Fruit fly (Drosophila melanogaster) whole organism, embryonic: Measurements from ENCODE around the gene CG44090.
A peak's percentile ranks its signal among the peaks of the same experiment; 100 is the strongest.

ENCODE experiments used
- Asciz ChIP-seq: fragments of 200-800 bp; sonication (Bioruptor generic); optimal IDR thresholded peaks from 2 replicates; lab custom pipeline; 2017; ENCODE audit warnings: missing biosample characterization, mild to moderate bottlenecking, missing genetic modification characterization, missing genetic modification reagents
- Bdp1 ChIP-seq: fragments of 200-800 bp; sonication (Bioruptor generic); optimal IDR thresholded peaks from 3 replicates; lab custom pipeline; 2016; ENCODE audit warnings: missing biosample characterization, missing genetic modification characterization
- Blimp-1 ChIP-seq: fragments of 200-800 bp; sonication (Bioruptor generic); optimal IDR thresholded peaks from 3 replicates; lab custom pipeline; 2018; ENCODE audit warnings: missing biosample characterization, missing genetic modification characterization, mild to moderate bottlenecking, moderate library complexity, missing genetic modification reagents
- CG10267 ChIP-seq: fragments of 200-800 bp; sonication (Bioruptor generic); optimal IDR thresholded peaks from 2 replicates; lab custom pipeline; 2018; ENCODE audit warnings: missing biosample characterization, mild to moderate bottlenecking, missing genetic modification characterization, moderate library complexity
- CG10431 ChIP-seq: fragments of 200-800 bp; sonication (Bioruptor generic); optimal IDR thresholded peaks from 3 replicates; lab custom pipeline; 2018; ENCODE audit warnings: missing biosample characterization, mild to moderate bottlenecking, missing genetic modification characterization
- CG12104 ChIP-seq: fragments of 200-800 bp; sonication (Bioruptor generic); optimal IDR thresholded peaks from 3 replicates; lab custom pipeline; 2016; ENCODE audit warnings: missing biosample characterization, missing genetic modification characterization
- CG12659 ChIP-seq: fragments of 200-800 bp; sonication (Bioruptor generic); optimal IDR thresholded peaks from 3 replicates; lab custom pipeline; 2017; ENCODE audit warnings: mild to moderate bottlenecking, missing biosample characterization, missing genetic modification reagents, missing genetic modification characterization
- CG12942 ChIP-seq: fragments of 200-800 bp; sonication (Bioruptor generic); optimal IDR thresholded peaks from 3 replicates; lab custom pipeline; 2016; ENCODE audit warnings: missing biosample characterization, missing genetic modification characterization
- CG13894 ChIP-seq: fragments of 200-800 bp; sonication (Bioruptor generic); optimal IDR thresholded peaks from 3 replicates; lab custom pipeline; 2018; ENCODE audit warnings: missing biosample characterization, mild to moderate bottlenecking, missing genetic modification characterization, moderate library complexity
- CG14860 ChIP-seq: fragments of 200-800 bp; sonication (Bioruptor generic); IDR thresholded peaks from 3 replicates; pipeline ENCODE4 v1.3.6; 2022; ENCODE audit warnings: missing biosample characterization, missing genetic modification characterization; ENCODE audit not compliant: partially characterized antibody
- CG15073 ChIP-seq: fragments of 200-800 bp; sonication (Bioruptor generic); optimal IDR thresholded peaks from 2 replicates; lab custom pipeline; 2016; ENCODE audit warnings: missing biosample characterization, missing genetic modification characterization
- CG16813 ChIP-seq: fragments of 200-800 bp; sonication (Bioruptor generic); IDR thresholded peaks from 3 replicates; pipeline ENCODE4 v1.3.6; 2022; ENCODE audit warnings: missing biosample characterization, missing genetic modification characterization; ENCODE audit not compliant: partially characterized antibody
- CG17912 ChIP-seq: fragments of 200-800 bp; sonication (Bioruptor generic); optimal IDR thresholded peaks from 2 replicates; lab custom pipeline; 2018; ENCODE audit warnings: missing biosample characterization, mild to moderate bottlenecking, missing genetic modification characterization
- CG18011 ChIP-seq: fragments of 200-800 bp; sonication (Bioruptor generic); optimal IDR thresholded peaks from 2 replicates; lab custom pipeline; 2017; ENCODE audit warnings: missing biosample characterization, missing genetic modification characterization, mild to moderate bottlenecking, moderate library complexity, missing genotype
- CG18476 ChIP-seq: fragments of 200-800 bp; sonication (Bioruptor generic); optimal IDR thresholded peaks from 2 replicates; lab custom pipeline; 2016; ENCODE audit warnings: missing biosample characterization, mild to moderate bottlenecking, missing genetic modification characterization
- CG2678 ChIP-seq: fragments of 200-800 bp; sonication (Bioruptor generic); optimal IDR thresholded peaks from 3 replicates; lab custom pipeline; 2019; ENCODE audit warnings: missing biosample characterization, mild to moderate bottlenecking, missing genetic modification characterization, moderate library complexity
- CG2875 ChIP-seq: fragments of 200-800 bp; sonication (Bioruptor generic); optimal IDR thresholded peaks from 2 replicates; lab custom pipeline; 2017; ENCODE audit warnings: missing biosample characterization, mild to moderate bottlenecking, missing genetic modification characterization, missing genetic modification reagents
- CG30403 ChIP-seq: fragments of 200-800 bp; sonication (Bioruptor generic); optimal IDR thresholded peaks from 3 replicates; lab custom pipeline; 2016; ENCODE audit warnings: missing biosample characterization, missing genetic modification characterization
- CG31365 ChIP-seq: fragments of 200-800 bp; sonication (Bioruptor generic); optimal IDR thresholded peaks from 2 replicates; lab custom pipeline; 2018; ENCODE audit warnings: missing biosample characterization, mild to moderate bottlenecking, missing genetic modification characterization
- CG32532 ChIP-seq: fragments of 200-800 bp; sonication (Bioruptor generic); IDR thresholded peaks from 2 replicates; pipeline ENCODE4 v1.3.6; 2022; ENCODE audit warnings: missing biosample characterization, missing genetic modification characterization
- CG32772 ChIP-seq: fragments of 200-800 bp; sonication (Bioruptor generic); IDR thresholded peaks from 2 replicates; pipeline ENCODE4 v1.3.6; 2022; ENCODE audit warnings: missing biosample characterization, missing genetic modification characterization
- CG33557 ChIP-seq: fragments of 200-800 bp; sonication (Bioruptor generic); optimal IDR thresholded peaks from 2 replicates; lab custom pipeline; 2019; ENCODE audit warnings: missing biosample characterization, mild to moderate bottlenecking, missing genetic modification characterization, moderate library complexity
- CG6813 ChIP-seq: fragments of 200-800 bp; sonication (Bioruptor generic); optimal IDR thresholded peaks from 2 replicates; lab custom pipeline; 2017; ENCODE audit warnings: missing biosample characterization, missing genetic modification characterization, mild to moderate bottlenecking, moderate library complexity, missing genetic modification reagents
- CG7745 ChIP-seq: fragments of 200-800 bp; sonication (Bioruptor generic); optimal IDR thresholded peaks from 2 replicates; lab custom pipeline; 2018; ENCODE audit warnings: missing biosample characterization, mild to moderate bottlenecking, missing genetic modification characterization, moderate library complexity
- CG8924 ChIP-seq: fragments of 200-800 bp; optimal IDR thresholded peaks from 3 replicates; lab custom pipeline; 2019; ENCODE audit warnings: missing biosample characterization, mild to moderate bottlenecking, missing genetic modification characterization, moderate library complexity
- Dll ChIP-seq: fragments of 200-800 bp; sonication (Bioruptor generic); IDR thresholded peaks from 4 replicates; pipeline ENCODE4 v1.3.6; 2022; ENCODE audit warnings: missing biosample characterization, missing genetic modification characterization; ENCODE audit not compliant: partially characterized antibody
- E2f1 ChIP-seq: fragments of 200-800 bp; sonication (Bioruptor generic); IDR thresholded peaks from 2 replicates; pipeline ENCODE4 v1.3.6; 2022; ENCODE audit warnings: missing biosample characterization, missing genetic modification characterization
- Fer1 ChIP-seq: fragments of 200-800 bp; sonication (Bioruptor generic); optimal IDR thresholded peaks from 2 replicates; lab custom pipeline; 2017; ENCODE audit warnings: missing biosample characterization, mild to moderate bottlenecking, missing genetic modification characterization
- MESR4 ChIP-seq: fragments of 200-800 bp; sonication (Bioruptor generic); optimal IDR thresholded peaks from 2 replicates; lab custom pipeline; 2018; ENCODE audit warnings: missing biosample characterization, mild to moderate bottlenecking, missing genetic modification characterization, moderate library complexity
- Meics ChIP-seq: fragments of 200-800 bp; sonication (Bioruptor generic); optimal IDR thresholded peaks from 2 replicates; lab custom pipeline; 2017; ENCODE audit warnings: missing biosample characterization, mild to moderate bottlenecking, missing genetic modification characterization
- Poxn ChIP-seq: fragments of 200-800 bp; sonication (Bioruptor generic); IDR thresholded peaks from 2 replicates; pipeline ENCODE4 v1.3.6; 2022; ENCODE audit warnings: missing biosample characterization, missing genetic modification characterization
- Rfx ChIP-seq: fragments of 200-800 bp; sonication (Bioruptor generic); IDR thresholded peaks from 2 replicates; pipeline ENCODE4 v1.3.6; 2022; ENCODE audit warnings: missing biosample characterization, missing genetic modification characterization
- Sry-δ ChIP-seq: fragments of 200-800 bp; sonication (Bioruptor generic); optimal IDR thresholded peaks from 2 replicates; lab custom pipeline; 2016; ENCODE audit warnings: missing biosample characterization, missing genetic modification characterization
- aop ChIP-seq: fragments of 200-800 bp; sonication (Bioruptor generic); IDR thresholded peaks from 2 replicates; pipeline ENCODE4 v1.3.6; 2022; ENCODE audit warnings: missing biosample characterization, missing genetic modification characterization
- cato ChIP-seq: fragments of 200-800 bp; sonication (Bioruptor generic); optimal IDR thresholded peaks from 2 replicates; lab custom pipeline; 2016; ENCODE audit warnings: missing biosample characterization, missing genetic modification characterization, borderline replicate concordance
- ci ChIP-seq: fragments of 200-800 bp; sonication (Bioruptor generic); IDR thresholded peaks from 3 replicates; pipeline ENCODE4 v1.3.6; 2022; ENCODE audit warnings: missing biosample characterization, missing genetic modification characterization
- dmrt99B ChIP-seq: fragments of 200-800 bp; sonication (Bioruptor generic); optimal IDR thresholded peaks from 2 replicates; lab custom pipeline; 2018; ENCODE audit warnings: missing biosample characterization, mild to moderate bottlenecking, missing genetic modification characterization, moderate library complexity
- fd102C ChIP-seq: fragments of 200-800 bp; sonication (Bioruptor generic); optimal IDR thresholded peaks from 2 replicates; lab custom pipeline; 2018; ENCODE audit warnings: missing biosample characterization, mild to moderate bottlenecking, missing genetic modification characterization, moderate library complexity
- fd3F ChIP-seq: fragments of 200-800 bp; sonication (Bioruptor generic); optimal IDR thresholded peaks from 2 replicates; lab custom pipeline; 2018; ENCODE audit warnings: missing biosample characterization, mild to moderate bottlenecking, missing genetic modification characterization, moderate library complexity
- fu2 ChIP-seq: fragments of 200-800 bp; sonication (Bioruptor generic); optimal IDR thresholded peaks from 2 replicates; lab custom pipeline; 2016; ENCODE audit warnings: missing biosample characterization, missing genetic modification characterization
- lab ChIP-seq: fragments of 200-800 bp; sonication (Bioruptor generic); optimal IDR thresholded peaks from 3 replicates; lab custom pipeline; 2017; ENCODE audit warnings: missing biosample characterization, missing genetic modification characterization, mild to moderate bottlenecking, moderate library complexity, missing genetic modification reagents
- nerfin-2 ChIP-seq: fragments of 200-800 bp; sonication (Bioruptor generic); IDR thresholded peaks from 2 replicates; pipeline ENCODE4 v1.3.6; 2022; ENCODE audit warnings: missing biosample characterization, missing genetic modification characterization; ENCODE audit not compliant: partially characterized antibody
- psq ChIP-seq: fragments of 200-800 bp; sonication (Bioruptor generic); optimal IDR thresholded peaks from 2 replicates; lab custom pipeline; 2017; ENCODE audit warnings: missing biosample characterization, missing genetic modification characterization
- ranshi ChIP-seq: fragments of 200-800 bp; sonication (Bioruptor generic); IDR thresholded peaks from 2 replicates; pipeline ENCODE4 v1.3.6; 2022; ENCODE audit warnings: missing biosample characterization, missing genetic modification characterization
- slbo ChIP-seq: fragments of 200-800 bp; sonication (Bioruptor generic); IDR thresholded peaks from 2 replicates; pipeline ENCODE4 v1.3.6; 2022; ENCODE audit warnings: missing biosample characterization, missing genetic modification characterization
- so ChIP-seq: fragments of 200-800 bp; sonication (Bioruptor generic); IDR thresholded peaks from 3 replicates; pipeline ENCODE4 v1.3.6; 2022; ENCODE audit warnings: missing biosample characterization, missing genetic modification characterization
- unc-4 ChIP-seq: fragments of 200-800 bp; sonication (Bioruptor generic); IDR thresholded peaks from 2 replicates; pipeline ENCODE4 v1.3.6; 2022; ENCODE audit warnings: missing biosample characterization, missing genetic modification characterization; ENCODE audit not compliant: partially characterized antibody
- vnd ChIP-seq: fragments of 200-800 bp; sonication (Bioruptor generic); IDR thresholded peaks from 3 replicates; pipeline ENCODE4 v1.3.6; 2022; ENCODE audit warnings: missing biosample characterization, missing genetic modification characterization; ENCODE audit not compliant: partially characterized antibody
- wor ChIP-seq: fragments of 200-800 bp; sonication (Bioruptor generic); IDR thresholded peaks from 2 replicates; pipeline ENCODE4 v1.3.6; 2022; ENCODE audit warnings: missing biosample characterization, missing genetic modification characterization

CG44090 gene

dm6 chr3R:17401289-17401752, 32.9 kb downstream of the CG44090 start (continued):
- peak; percentile 78 for TF ChIP-seq unc-4
- peak; percentile 41 for TF ChIP-seq Fer1 (GFP tag; lab: Kevin White, UChicago)
- peak; percentile 75 for TF ChIP-seq nerfin-2 (GFP tag; lab: Robert Waterston, UW)
- TF ChIP-seq wor (GFP tag; lab: Robert Waterston, UW), result no peak
- peak; percentile 57 for TF ChIP-seq CG12942 (GFP tag; lab: Kevin White, UChicago)
- peak; percentile 76 for TF ChIP-seq CG32532 (GFP tag; lab: Robert Waterston, UW)
- TF ChIP-seq Poxn, result no peak
- peak; percentile 6 for TF ChIP-seq cato
- peak; percentile 13 for TF ChIP-seq lab
- peak; percentile 72 for TF ChIP-seq CG12659 (GFP tag; lab: Kevin White, UChicago)
- no peak for TF ChIP-seq CG13894 (tag; lab: Kevin White, UChicago)
- TF ChIP-seq CG31365 (tag; lab: Kevin White, UChicago), result no peak
- TF ChIP-seq CG30403 (GFP tag; lab: Kevin White, UChicago), result peak; percentile 65
- TF ChIP-seq Meics (GFP tag; lab: Kevin White, UChicago), result peak; percentile 33
- TF ChIP-seq CG18011 (GFP tag; lab: Kevin White, UChicago), result peak; percentile 52
- no peak for TF ChIP-seq CG10431 (GFP tag; lab: Kevin White, UChicago)
- TF ChIP-seq fd102C, result no peak
- TF ChIP-seq CG16813 (GFP tag; lab: Robert Waterston, UW), result peak; percentile 80
- no peak for TF ChIP-seq CG33557
- peak; percentile 91 for TF ChIP-seq Sry-δ
- no peak for TF ChIP-seq Blimp-1 (GFP tag; lab: Kevin White, UChicago)
- TF ChIP-seq ci (GFP tag; lab: Robert Waterston, UW), result no peak
- peak; percentile 67 for TF ChIP-seq fu2 (GFP tag; lab: Kevin White, UChicago)
- TF ChIP-seq CG7745 (tag; lab: Kevin White, UChicago), result no peak
- TF ChIP-seq E2f1 (GFP tag; lab: Robert Waterston, UW), result 0 out of 2 replicates have a peak, but pooled peaks have one; percentile 29
- TF ChIP-seq CG2678 (tag; lab: Kevin White, UChicago), result peak; percentile 59
- peak; percentile 72 for TF ChIP-seq vnd (GFP tag; lab: Robert Waterston, UW)
- TF ChIP-seq CG14860, result peak; percentile 74
- TF ChIP-seq CG15073 (GFP tag; lab: Kevin White, UChicago), result no peak
- peak; percentile 47 for TF ChIP-seq dmrt99B (tag; lab: Kevin White, UChicago)
- TF ChIP-seq CG12104, result peak; percentile 17
- TF ChIP-seq fd3F (GFP tag; lab: Kevin White, UChicago), result peak; percentile 53
- TF ChIP-seq CG18476, result peak; percentile 23
- peak; percentile 62 for TF ChIP-seq ranshi (GFP tag; lab: Robert Waterston, UW)
- peak; percentile 26 for TF ChIP-seq Bdp1 (GFP tag; lab: Kevin White, UChicago)
- peak; percentile 16 for TF ChIP-seq CG10267
- no peak for TF ChIP-seq CG2875 (GFP tag; lab: Kevin White, UChicago)
- no peak for TF ChIP-seq psq (GFP tag; lab: Kevin White, UChicago)
- TF ChIP-seq Rfx (GFP tag; lab: Robert Waterston, UW), result peak; percentile 75
- TF ChIP-seq Dll (GFP tag; lab: Robert Waterston, UW), result peak; percentile 84
- no peak for TF ChIP-seq CG17912 (GFP tag; lab: Kevin White, UChicago)
- peak; percentile 51; the same call in 2 of the 3 replicates for TF ChIP-seq so (GFP tag; lab: Robert Waterston, UW)
- TF ChIP-seq CG8924 (tag; lab: Kevin White, UChicago), result peak; percentile 66
- TF ChIP-seq MESR4 (GFP tag; lab: Kevin White, UChicago), result peak; percentile 56
- TF ChIP-seq CG6813 (GFP tag; lab: Kevin White, UChicago), result no peak
- no peak for TF ChIP-seq aop
- TF ChIP-seq CG32772, result no peak
- no peak for TF ChIP-seq Asciz
- TF ChIP-seq slbo (GFP tag; lab: Robert Waterston, UW), result peak; percentile 67
